Worm (Caenorhabditis elegans) whole organism, L4 larva: ENCODE measurements around the gene Y25C1A.8.

Experiments used
- F10B5.3 ChIP-seq: sonication (generic microtip); optimal IDR thresholded peaks from 2 replicates; lab custom pipeline; 2016; ENCODE audit warnings: mild to moderate bottlenecking, missing genetic modification characterization, missing compliant biosample characterization
- F26F4.8 ChIP-seq: fragments of 200-800 bp; sonication (Bioruptor generic); conservative IDR thresholded peaks from 2 replicates; pipeline ENCODE4 v1.3.6; 2022; ENCODE audit warnings: missing genetic modification characterization, missing compliant biosample characterization
- F49E8.2 ChIP-seq: sonication (generic microtip); optimal IDR thresholded peaks from 2 replicates; lab custom pipeline; 2016; ENCODE audit warnings: missing compliant biosample characterization, mild to moderate bottlenecking, missing genetic modification characterization, borderline replicate concordance
- R02D3.7 ChIP-seq: fragments of 150-350 bp; sonication (generic microtip); optimal IDR thresholded peaks from 3 replicates; lab custom pipeline; 2014; ENCODE audit warnings: missing biosample characterization, missing genetic modification characterization
- Y48G9A.11 ChIP-seq: fragments of 200-800 bp; sonication (Bioruptor generic); IDR thresholded peaks from 2 replicates; pipeline ENCODE4 v1.3.6; 2022; ENCODE audit warnings: missing genetic modification reagents, missing genetic modification characterization, missing compliant biosample characterization
- Y5F2A.4 ChIP-seq: fragments of 200-800 bp; sonication (Bioruptor generic); optimal IDR thresholded peaks from 2 replicates; lab custom pipeline; 2018; ENCODE audit warnings: mild to moderate bottlenecking, missing genetic modification characterization, missing compliant biosample characterization
- Y75B8A.6 ChIP-seq: fragments of 200-800 bp; sonication (Bioruptor generic); IDR thresholded peaks from 2 replicates; pipeline ENCODE4 v1.3.6; 2022; ENCODE audit warnings: missing genetic modification reagents, missing genetic modification characterization, missing compliant biosample characterization
- aha-1 ChIP-seq: fragments of 150-350 bp; peaks from one replicate; lab custom pipeline; 2014; ENCODE audit warnings: missing biosample characterization, missing genetic modification characterization
- attf-4 ChIP-seq: sonication (generic microtip); optimal IDR thresholded peaks from 3 replicates; lab custom pipeline; 2017; ENCODE audit warnings: missing biosample characterization, missing genetic modification characterization
- ceh-28 ChIP-seq: fragments of 150-350 bp; optimal IDR thresholded peaks from 2 replicates; lab custom pipeline; 2014; ENCODE audit warnings: missing biosample characterization, missing genetic modification reagents, missing genetic modification characterization
- ces-1 ChIP-seq: fragments of 150-350 bp; sonication (generic microtip); optimal IDR thresholded peaks from 4 replicates; lab custom pipeline; 2014; ENCODE audit warnings: missing biosample characterization, missing genetic modification reagents, missing genetic modification characterization
- daf-12 ChIP-seq: fragments of 150-350 bp; optimal IDR thresholded peaks from 2 replicates; lab custom pipeline; 2014; ENCODE audit warnings: missing biosample characterization, missing genetic modification reagents, missing genetic modification characterization
- daf-19 ChIP-seq: fragments of 200-800 bp; sonication (Bioruptor generic); conservative IDR thresholded peaks from 2 replicates; pipeline ENCODE4 v1.3.6; 2022; ENCODE audit warnings: missing genetic modification characterization, missing compliant biosample characterization
- dmd-9 ChIP-seq: fragments of 200-800 bp; sonication (Bioruptor generic); IDR thresholded peaks from 2 replicates; pipeline ENCODE4 v1.3.6; 2022; ENCODE audit warnings: missing genetic modification reagents, missing genetic modification characterization, missing compliant biosample characterization
- dpl-1 ChIP-seq: fragments of 150-350 bp; optimal IDR thresholded peaks from 2 replicates; lab custom pipeline; 2014; ENCODE audit warnings: missing biosample characterization, missing genetic modification reagents, missing genetic modification characterization
- duxl-1 ChIP-seq: sonication (generic microtip); optimal IDR thresholded peaks from 2 replicates; lab custom pipeline; 2016; ENCODE audit warnings: mild to moderate bottlenecking, missing genetic modification characterization, moderate library complexity, missing compliant biosample characterization; ENCODE audit not compliant: poor library complexity
- dve-1 ChIP-seq: sonication (generic microtip); optimal IDR thresholded peaks from 2 replicates; lab custom pipeline; 2017; ENCODE audit warnings: antibody characterized with exemption, mild to moderate bottlenecking, missing genetic modification characterization, missing compliant biosample characterization; ENCODE audit not compliant: insufficient read depth
- egl-43 ChIP-seq: fragments of 200-800 bp; sonication (Bioruptor generic); IDR thresholded peaks from 2 replicates; pipeline ENCODE4 v1.3.6; 2022; ENCODE audit warnings: missing genetic modification reagents, missing genetic modification characterization, missing compliant biosample characterization
- fkh-10 ChIP-seq: fragments of 150-350 bp; optimal IDR thresholded peaks from 2 replicates; lab custom pipeline; 2014; ENCODE audit warnings: missing biosample characterization, missing genetic modification reagents, missing genetic modification characterization
- hif-1 ChIP-seq, 2 experiments: sonication (generic microtip); optimal IDR thresholded peaks; 2 replicates each; lab custom pipeline; 2016 to 2017; ENCODE audit warnings: missing compliant biosample characterization in 2 of 2, missing genetic modification characterization in 2 of 2, missing genetic modification reagents in 2 of 2, missing genotype in 2 of 2, mild to moderate bottlenecking in 1 of 2
- jun-1 ChIP-seq: fragments of 150-350 bp; optimal IDR thresholded peaks from 2 replicates; lab custom pipeline; 2014; ENCODE audit warnings: missing biosample characterization, missing genetic modification reagents, missing genetic modification characterization
- lin-15B ChIP-seq: fragments of 150-350 bp; sonication (generic microtip); optimal IDR thresholded peaks from 3 replicates; lab custom pipeline; 2014; ENCODE audit warnings: missing biosample characterization, missing genetic modification characterization
- lin-29 ChIP-seq: fragments of 200-800 bp; sonication (Bioruptor generic); IDR thresholded peaks from 2 replicates; pipeline ENCODE4 v1.3.6; 2022; ENCODE audit warnings: missing genetic modification reagents, missing genetic modification characterization, missing compliant biosample characterization
- madf-9 ChIP-seq: fragments of 200-800 bp; sonication (Bioruptor generic); conservative IDR thresholded peaks from 2 replicates; pipeline ENCODE4 v1.3.6; 2022; ENCODE audit warnings: missing genetic modification reagents, missing genetic modification characterization, missing compliant biosample characterization
- mep-1 ChIP-seq: fragments of 150-350 bp; sonication (generic microtip); optimal IDR thresholded peaks from 3 replicates; lab custom pipeline; 2014; ENCODE audit warnings: missing biosample characterization, missing genetic modification characterization
- mxl-2 ChIP-seq: fragments of 200-800 bp; sonication (Bioruptor generic); conservative IDR thresholded peaks from 2 replicates; pipeline ENCODE4 v1.3.6; 2022; ENCODE audit warnings: missing genetic modification reagents, missing genetic modification characterization, missing compliant biosample characterization
- nhr-10 ChIP-seq: fragments of 150-350 bp; optimal IDR thresholded peaks from 2 replicates; lab custom pipeline; 2014; ENCODE audit warnings: missing biosample characterization, missing genetic modification characterization
- pha-4 ChIP-seq, 2 experiments: fragments of 150-350 bp in 1 of 2; fragments of 200-800 bp in 1 of 2; sonication (Bioruptor generic) in 1 of 2; IDR thresholded peaks in 1 of 2; optimal IDR thresholded peaks in 1 of 2; 2 replicates each; pipeline versions ENCODE4 v1.3.6 to Lab custom; 2014 to 2022; ENCODE audit warnings: missing genetic modification characterization in 2 of 2, missing genetic modification reagents in 2 of 2, missing biosample characterization in 1 of 2, missing compliant biosample characterization in 1 of 2
- pqm-1 ChIP-seq: sonication (generic microtip); optimal IDR thresholded peaks from 2 replicates; lab custom pipeline; 2017; ENCODE audit warnings: missing biosample characterization, missing genetic modification characterization
- sdz-12 ChIP-seq: fragments of 200-800 bp; sonication (Bioruptor generic); optimal IDR thresholded peaks from 2 replicates; lab custom pipeline; 2018; ENCODE audit warnings: mild to moderate bottlenecking, missing genetic modification characterization, missing compliant biosample characterization
- set-16 ChIP-seq: fragments of 200-800 bp; sonication (Bioruptor generic); IDR thresholded peaks from 2 replicates; pipeline ENCODE4 v1.3.6; 2022; ENCODE audit warnings: missing genetic modification reagents, missing genetic modification characterization, missing compliant biosample characterization
- spr-1 ChIP-seq: sonication (generic microtip); optimal IDR thresholded peaks from 2 replicates; lab custom pipeline; 2016; ENCODE audit warnings: mild to moderate bottlenecking, missing genetic modification characterization, missing compliant biosample characterization
- tag-97 ChIP-seq: fragments of 200-800 bp; sonication (Bioruptor generic); IDR thresholded peaks from 2 replicates; pipeline ENCODE4 v1.3.6; 2022; ENCODE audit warnings: missing genetic modification characterization, missing compliant biosample characterization
- unc-130 ChIP-seq: sonication (generic microtip); optimal IDR thresholded peaks from 2 replicates; lab custom pipeline; 2016; ENCODE audit warnings: missing genetic modification reagents, missing genetic modification characterization, missing compliant biosample characterization
- unc-39 ChIP-seq: sonication (generic microtip); optimal IDR thresholded peaks from 2 replicates; lab custom pipeline; 2017; ENCODE audit warnings: missing biosample characterization, missing genetic modification characterization
- zfp-2 ChIP-seq: sonication (generic microtip); optimal IDR thresholded peaks from 2 replicates; lab custom pipeline; 2016; ENCODE audit warnings: mild to moderate bottlenecking, missing genetic modification characterization, missing compliant biosample characterization
- zfp-3 ChIP-seq: fragments of 200-800 bp; sonication (Bioruptor generic); conservative IDR thresholded peaks from 2 replicates; pipeline ENCODE4 v1.3.6; 2022; ENCODE audit warnings: missing genetic modification reagents, missing genetic modification characterization, missing compliant biosample characterization
- ztf-11 ChIP-seq: fragments of 150-350 bp; optimal IDR thresholded peaks from 2 replicates; lab custom pipeline; 2014; ENCODE audit warnings: missing biosample characterization, missing genetic modification characterization
- ztf-7 ChIP-seq: fragments of 150-350 bp; optimal IDR thresholded peaks from 2 replicates; lab custom pipeline; 2014; ENCODE audit warnings: missing biosample characterization, missing genetic modification characterization

Gene Y25C1A.8

DNA sequence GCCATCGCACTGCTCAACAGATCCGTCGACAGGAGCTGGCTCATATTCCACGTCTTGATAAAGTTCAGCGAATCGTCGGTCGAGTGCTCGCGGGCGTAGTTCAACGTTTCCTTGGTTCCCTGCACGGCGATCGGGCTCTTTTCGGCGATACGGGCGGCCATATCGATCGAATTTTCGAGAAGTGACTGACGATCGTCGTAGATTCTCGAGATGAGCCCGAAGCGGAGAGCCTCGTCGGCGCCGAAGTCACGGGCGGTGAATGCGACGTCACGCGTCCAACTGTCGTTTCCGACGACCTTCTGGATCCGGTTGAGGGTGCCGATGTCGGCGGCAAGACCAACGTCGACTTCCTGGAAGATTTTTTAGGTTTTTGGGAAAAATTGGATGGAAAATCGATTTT, 32.8 kb upstream of the Y25C1A.8 start:
- no peak for TF ChIP-seq jun-1
- peak; percentile 80 for TF ChIP-seq aha-1 (tag; lab: Kevin White, UChicago)
- no peak for TF ChIP-seq unc-130 (GFP tag; lab: Kevin White, UChicago)
- no peak for TF ChIP-seq ceh-28 (tag; lab: Kevin White, UChicago)
- TF ChIP-seq nhr-10 (tag; lab: Kevin White, UChicago), result no peak
- TF ChIP-seq set-16 (GFP tag; lab: Robert Waterston, UW), result peak; percentile 70
- TF ChIP-seq tag-97 (GFP tag; lab: Robert Waterston, UW), result no peak
- TF ChIP-seq zfp-3 (GFP tag; lab: Robert Waterston, UW), result no peak

DNA sequence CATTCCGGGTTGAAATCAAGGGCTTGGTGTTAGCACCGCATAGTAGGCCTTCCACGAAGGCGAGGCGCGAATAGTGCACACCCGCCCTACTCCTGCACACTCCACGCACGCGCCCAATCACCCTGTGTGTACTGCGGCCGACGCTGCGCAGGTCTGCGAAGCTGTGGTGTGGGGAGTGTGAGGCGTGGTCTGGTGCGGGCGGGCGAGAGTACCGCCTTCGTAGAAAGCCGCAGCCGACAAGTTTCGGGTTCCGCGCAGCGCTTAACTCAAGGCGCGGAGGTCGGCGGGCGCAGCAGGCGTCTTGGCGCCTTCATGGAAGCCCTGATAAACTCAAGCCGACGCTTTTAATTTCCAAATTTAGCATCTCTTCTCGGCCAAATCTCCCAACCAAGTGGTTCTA, 31.3 kb upstream of the Y25C1A.8 start:
- TF ChIP-seq set-16 (GFP tag; lab: Robert Waterston, UW) (peak; percentile 94), F26F4.8 (GFP tag; lab: Robert Waterston, UW) (peak; percentile 55; the same call in 1 of the 2 replicates), Y5F2A.4 (GFP tag; lab: Kevin White, UChicago) (no peak), egl-43 (0 out of 2 replicates have a peak, but pooled peaks have one; percentile 16)
- TF ChIP-seq, all 104 proteins: peak for 3

DNA sequence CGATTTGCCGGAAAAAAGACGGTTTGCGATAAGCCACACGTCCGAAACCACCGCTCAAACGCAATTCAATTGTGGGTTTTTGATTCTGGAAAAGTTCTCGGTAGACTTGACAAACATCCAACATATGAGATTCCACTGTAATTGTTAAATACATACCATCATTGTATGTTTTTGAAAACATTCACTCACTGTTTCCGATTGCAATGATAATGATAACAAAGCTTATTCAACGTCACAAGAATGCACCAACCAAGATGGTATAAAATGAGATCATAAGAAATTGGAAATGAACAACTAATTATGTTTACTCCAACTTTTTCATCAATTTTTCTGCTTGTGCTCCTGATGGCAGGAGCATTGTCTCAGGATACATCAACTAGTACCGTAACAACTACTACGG, 29.0 kb upstream of the Y25C1A.8 start, which contains the start of gene clec-122:
Gene clec-122, plus strand, starts transcription at position 301 of the 400 bp plus-strand sequence.
- no peak for TF ChIP-seq lin-29 (GFP tag; lab: Robert Waterston, UW)
- no peak for TF ChIP-seq dmd-9 (GFP tag; lab: Robert Waterston, UW)
- no peak for TF ChIP-seq Y48G9A.11 (GFP tag; lab: Robert Waterston, UW)
- no peak for TF ChIP-seq spr-1 (tag; lab: Kevin White, UChicago)
- no peak for TF ChIP-seq Y75B8A.6 (GFP tag; lab: Robert Waterston, UW)
- no peak for TF ChIP-seq ceh-28 (tag; lab: Kevin White, UChicago)
- TF ChIP-seq fkh-10, result no peak
- TF ChIP-seq daf-12 (tag; lab: Kevin White, UChicago), result no peak
- TF ChIP-seq F49E8.2, result no peak
- no peak for TF ChIP-seq daf-19
- no peak for TF ChIP-seq hif-1 (tag; optimal IDR thresholded peaks at IDR 0.05; lab: Kevin White, UChicago)
- no peak for TF ChIP-seq R02D3.7 (tag; lab: Kevin White, UChicago)
- no peak for TF ChIP-seq lin-15B (tag; lab: Kevin White, UChicago)
- no peak for TF ChIP-seq pqm-1 (tag; lab: Kevin White, UChicago)
- no peak for TF ChIP-seq zfp-3 (GFP tag; lab: Robert Waterston, UW)
- TF ChIP-seq mep-1, result no peak
- TF ChIP-seq madf-9 (GFP tag; lab: Robert Waterston, UW), result no peak
- TF ChIP-seq, all 104 proteins: peak for 0

DNA sequence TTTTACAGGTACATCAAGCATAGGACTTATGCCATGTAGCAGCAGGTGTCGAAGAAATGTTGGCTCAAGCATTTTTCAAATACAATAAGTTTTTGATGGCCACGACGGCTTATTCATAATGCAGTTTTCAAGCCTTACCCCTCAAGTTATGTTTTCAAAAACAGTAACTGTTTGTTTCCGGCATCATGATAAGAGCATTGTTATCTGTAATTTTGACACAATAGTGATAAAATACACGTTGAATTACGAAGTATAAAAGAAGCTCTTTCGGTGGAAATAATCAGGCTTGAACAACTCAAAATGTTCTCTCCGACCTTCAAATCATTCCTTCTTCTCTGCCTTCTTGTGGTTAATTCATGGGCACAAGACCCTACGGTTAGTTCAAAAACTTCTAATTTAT, 25.3 kb upstream of the Y25C1A.8 start, which contains the start of gene clec-121:
Gene clec-121, plus strand, starts transcription at position 301 of the 400 bp plus-strand sequence.
- TF ChIP-seq ztf-7 (tag; lab: Kevin White, UChicago), result no peak
- TF ChIP-seq duxl-1 (tag; lab: Kevin White, UChicago), result no peak
- TF ChIP-seq unc-39 (tag; lab: Kevin White, UChicago), result no peak
- TF ChIP-seq mxl-2 (GFP tag; lab: Robert Waterston, UW), result no peak
- TF ChIP-seq dpl-1 (GFP tag; lab: Kevin White, UChicago), result no peak
- TF ChIP-seq attf-4, result no peak
- TF ChIP-seq nhr-10 (tag; lab: Kevin White, UChicago), result no peak

DNA sequence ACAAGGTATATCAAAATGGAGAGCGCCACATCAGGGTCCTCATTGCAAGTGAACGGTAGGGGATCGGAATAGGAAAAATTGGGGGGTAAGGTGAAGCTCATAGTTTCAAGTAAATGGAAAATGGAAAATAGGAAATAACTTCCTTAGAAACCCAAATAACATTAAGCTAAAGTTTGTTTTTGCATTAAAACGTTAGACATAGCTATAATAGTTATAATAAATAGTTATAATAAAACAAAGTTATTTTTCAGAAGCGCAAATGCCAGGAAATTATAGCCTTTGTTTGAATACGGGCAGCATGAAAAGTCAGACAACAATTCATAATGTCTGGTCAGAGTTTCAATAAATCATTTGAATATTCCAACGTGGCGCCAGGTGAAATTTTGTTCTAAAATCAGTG, 23.8 kb upstream of the Y25C1A.8 start, which contains the start of gene srg-24:
Gene srg-24, minus strand, starts transcription at position 101 of the 400 bp plus-strand sequence.
- no peak for TF ChIP-seq ces-1 (GFP tag; lab: Kevin White, UChicago)
- TF ChIP-seq ztf-11, result no peak
- no peak for TF ChIP-seq Y48G9A.11 (GFP tag; lab: Robert Waterston, UW)
- no peak for TF ChIP-seq daf-19
- no peak for TF ChIP-seq hif-1 (tag; optimal IDR thresholded peaks at IDR 0.05; lab: Kevin White, UChicago)
- no peak for TF ChIP-seq zfp-2 (tag; lab: Kevin White, UChicago)
- TF ChIP-seq pha-4 (GFP tag; IDR thresholded peaks at IDR 0.05; lab: Robert Waterston, UW), result no peak
- TF ChIP-seq pha-4 (tag; optimal IDR thresholded peaks at IDR 0.05; lab: Kevin White, UChicago), result no peak
- no peak for TF ChIP-seq sdz-12
- TF ChIP-seq dve-1 (tag; lab: Kevin White, UChicago), result no peak
- TF ChIP-seq F10B5.3 (tag; lab: Kevin White, UChicago), result no peak
